Fruit fly (Drosophila melanogaster) whole organism, embryonic: ENCODE results near the gene CG10165.

ENCODE experiments used
- Ada2b ChIP-seq: fragments of 200-800 bp; sonication (Bioruptor generic); IDR thresholded peaks from 2 replicates; pipeline ENCODE4 v1.3.6; 2022; ENCODE audit warnings: missing biosample characterization, missing genetic modification characterization
- Atf3 ChIP-seq: fragments of 200-800 bp; sonication (Bioruptor generic); optimal IDR thresholded peaks from 3 replicates; lab custom pipeline; 2016; ENCODE audit warnings: missing biosample characterization, missing genetic modification characterization
- CG12071 ChIP-seq: fragments of 200-800 bp; sonication (Bioruptor generic); optimal IDR thresholded peaks from 3 replicates; lab custom pipeline; 2018; ENCODE audit warnings: missing biosample characterization, mild to moderate bottlenecking, missing genetic modification characterization
- CG13123 ChIP-seq: fragments of 200-800 bp; sonication (Bioruptor generic); optimal IDR thresholded peaks from 2 replicates; lab custom pipeline; 2016; ENCODE audit warnings: missing biosample characterization, missing genetic modification characterization
- CG14667 ChIP-seq: fragments of 200-800 bp; sonication (Bioruptor generic); IDR thresholded peaks from 2 replicates; pipeline ENCODE4 v1.3.6; 2022; ENCODE audit warnings: missing biosample characterization, missing genetic modification characterization
- CG15073 ChIP-seq: fragments of 200-800 bp; sonication (Bioruptor generic); optimal IDR thresholded peaks from 2 replicates; lab custom pipeline; 2016; ENCODE audit warnings: missing biosample characterization, missing genetic modification characterization
- CG15696 ChIP-seq: fragments of 200-800 bp; sonication (Bioruptor generic); optimal IDR thresholded peaks from 2 replicates; lab custom pipeline; 2019; ENCODE audit warnings: missing biosample characterization, mild to moderate bottlenecking, missing genetic modification characterization, moderate library complexity
- CG1792 ChIP-seq: fragments of 200-800 bp; sonication (Bioruptor generic); optimal IDR thresholded peaks from 2 replicates; lab custom pipeline; 2016; ENCODE audit warnings: missing biosample characterization, missing genetic modification characterization
- CG30403 ChIP-seq: fragments of 200-800 bp; sonication (Bioruptor generic); optimal IDR thresholded peaks from 3 replicates; lab custom pipeline; 2016; ENCODE audit warnings: missing biosample characterization, missing genetic modification characterization
- CG31224 ChIP-seq: fragments of 200-800 bp; sonication (Bioruptor generic); IDR thresholded peaks from 2 replicates; pipeline ENCODE4 v1.3.6; 2022; ENCODE audit warnings: missing biosample characterization, missing genetic modification characterization
- CG3726 ChIP-seq: fragments of 200-800 bp; sonication (Bioruptor generic); IDR thresholded peaks from 3 replicates; pipeline ENCODE4, ENCODE4 v1.3.6; 2022; ENCODE audit warnings: missing biosample characterization, missing genetic modification characterization
- CG4730 ChIP-seq: fragments of 200-800 bp; sonication (Bioruptor generic); IDR thresholded peaks from 2 replicates; pipeline ENCODE4 v1.3.6; 2022; ENCODE audit warnings: missing biosample characterization, missing genetic modification characterization
- CG6813 ChIP-seq: fragments of 200-800 bp; sonication (Bioruptor generic); optimal IDR thresholded peaks from 2 replicates; lab custom pipeline; 2017; ENCODE audit warnings: missing biosample characterization, missing genetic modification characterization, mild to moderate bottlenecking, moderate library complexity, missing genetic modification reagents
- CG8290 ChIP-seq, 3 experiments: fragments of 200-800 bp; sonication (Bioruptor generic); optimal IDR thresholded peaks; 2 replicates each; lab custom pipeline; 2016 to 2019; ENCODE audit warnings: missing biosample characterization in 3 of 3, missing genetic modification characterization in 3 of 3, mild to moderate bottlenecking in 2 of 3, moderate library complexity in 1 of 3
- CG9609 ChIP-seq: fragments of 200-800 bp; sonication (Bioruptor generic); optimal IDR thresholded peaks from 3 replicates; lab custom pipeline; 2016; ENCODE audit warnings: missing biosample characterization, missing genetic modification characterization
- Deaf1 ChIP-seq: fragments of 200-800 bp; optimal IDR thresholded peaks from 3 replicates; lab custom pipeline; 2019; ENCODE audit warnings: missing biosample characterization, mild to moderate bottlenecking, missing genetic modification characterization, moderate library complexity
- Dip3 ChIP-seq: fragments of 200-800 bp; sonication (Bioruptor generic); optimal IDR thresholded peaks from 3 replicates; lab custom pipeline; 2016; ENCODE audit warnings: missing biosample characterization, missing genetic modification characterization
- Fer3 ChIP-seq: fragments of 200-800 bp; sonication (Bioruptor generic); optimal IDR thresholded peaks from 2 replicates; lab custom pipeline; 2018; ENCODE audit warnings: missing biosample characterization, mild to moderate bottlenecking, missing genetic modification characterization, moderate library complexity
- HmgD ChIP-seq: fragments of 200-800 bp; sonication (Bioruptor generic); optimal IDR thresholded peaks from 3 replicates; lab custom pipeline; 2016; ENCODE audit warnings: missing biosample characterization, missing genetic modification characterization
- Hr78 ChIP-seq, 2 experiments: fragments of 200-800 bp in 1 of 2; fragments of >200 bp in 1 of 2; sonication (Bioruptor generic) in 1 of 2; optimal IDR thresholded peaks; 2 replicates each; lab custom pipeline; 2017 to 2019; ENCODE audit warnings: missing biosample characterization in 2 of 2, missing genetic modification characterization in 2 of 2, mild to moderate bottlenecking in 1 of 2, moderate library complexity in 1 of 2
- Kr ChIP-seq: fragments of 200-800 bp; sonication (Bioruptor generic); optimal IDR thresholded peaks from 2 replicates; lab custom pipeline; 2017; ENCODE audit warnings: missing biosample characterization, mild to moderate bottlenecking, missing genetic modification characterization
- Lpt ChIP-seq: fragments of >200 bp; optimal IDR thresholded peaks from 2 replicates; lab custom pipeline; 2018; ENCODE audit warnings: missing biosample characterization, missing genetic modification characterization
- MESR4 ChIP-seq: fragments of 200-800 bp; sonication (Bioruptor generic); optimal IDR thresholded peaks from 2 replicates; lab custom pipeline; 2018; ENCODE audit warnings: missing biosample characterization, mild to moderate bottlenecking, missing genetic modification characterization, moderate library complexity
- Max ChIP-seq: fragments of 200-800 bp; sonication (Bioruptor generic); optimal IDR thresholded peaks from 2 replicates; lab custom pipeline; 2016; ENCODE audit warnings: missing biosample characterization, mild to moderate bottlenecking, missing genetic modification characterization
- Oaz ChIP-seq: fragments of 200-800 bp; sonication (Bioruptor generic); IDR thresholded peaks from 2 replicates; pipeline ENCODE4 v1.3.6; 2022; ENCODE audit warnings: missing biosample characterization, missing genetic modification characterization
- Rx ChIP-seq: fragments of 200-800 bp; sonication (Bioruptor generic); IDR thresholded peaks from 2 replicates; pipeline ENCODE4 v1.3.6; 2022; ENCODE audit warnings: missing biosample characterization, missing genetic modification characterization
- Six4 ChIP-seq: fragments of 200-800 bp; sonication (Bioruptor generic); optimal IDR thresholded peaks from 2 replicates; lab custom pipeline; 2016; ENCODE audit warnings: missing biosample characterization, missing genetic modification characterization
- Sox102F ChIP-seq: fragments of 200-800 bp; sonication (Bioruptor generic); optimal IDR thresholded peaks from 2 replicates; lab custom pipeline; 2018; ENCODE audit warnings: missing biosample characterization, mild to moderate bottlenecking, missing genetic modification characterization, moderate library complexity
- Stat92E ChIP-seq, 3 experiments: fragments of >200 bp in 2 of 3; fragments of 200-800 bp in 1 of 3; sonication (Bioruptor generic) in 1 of 3; optimal IDR thresholded peaks; 2 replicates each; lab custom pipeline; 2017 to 2019; ENCODE audit warnings: missing biosample characterization in 3 of 3, missing genetic modification characterization in 3 of 3, mild to moderate bottlenecking in 1 of 3, moderate library complexity in 1 of 3
- al ChIP-seq: fragments of 200-800 bp; sonication (Bioruptor generic); IDR thresholded peaks from 2 replicates; pipeline ENCODE4 v1.3.6; 2022; ENCODE audit warnings: missing biosample characterization, missing genetic modification characterization
- amos ChIP-seq: fragments of 200-800 bp; sonication (Bioruptor generic); IDR thresholded peaks from 2 replicates; pipeline ENCODE4 v1.3.6; 2022; ENCODE audit warnings: missing biosample characterization, missing genetic modification characterization; ENCODE audit not compliant: partially characterized antibody
- aop ChIP-seq: fragments of 200-800 bp; sonication (Bioruptor generic); IDR thresholded peaks from 2 replicates; pipeline ENCODE4 v1.3.6; 2022; ENCODE audit warnings: missing biosample characterization, missing genetic modification characterization
- bbx ChIP-seq: fragments of 200-800 bp; sonication (Bioruptor generic); IDR thresholded peaks from 2 replicates; pipeline ENCODE4 v1.3.6; 2022; ENCODE audit warnings: missing biosample characterization, missing genetic modification characterization; ENCODE audit not compliant: partially characterized antibody
- cad ChIP-seq: fragments of >200 bp; optimal IDR thresholded peaks from 2 replicates; lab custom pipeline; 2017; ENCODE audit warnings: missing biosample characterization, missing genetic modification characterization
- cg ChIP-seq: fragments of 200-800 bp; sonication (Bioruptor generic); optimal IDR thresholded peaks from 3 replicates; lab custom pipeline; 2019; ENCODE audit warnings: missing biosample characterization, mild to moderate bottlenecking, missing genetic modification characterization, moderate library complexity
- chif ChIP-seq, 2 experiments: fragments of 200-800 bp; sonication (Bioruptor generic); optimal IDR thresholded peaks; 3 replicates each; lab custom pipeline; 2016; ENCODE audit warnings: missing biosample characterization in 2 of 2, missing genetic modification characterization in 2 of 2
- corto ChIP-seq: fragments of 200-800 bp; sonication (Bioruptor generic); optimal IDR thresholded peaks from 2 replicates; lab custom pipeline; 2016; ENCODE audit warnings: missing biosample characterization, mild to moderate bottlenecking, missing genetic modification characterization, moderate library complexity
- dmrt11E ChIP-seq: fragments of 200-800 bp; sonication (Bioruptor generic); optimal IDR thresholded peaks from 3 replicates; lab custom pipeline; 2018; ENCODE audit warnings: missing biosample characterization, mild to moderate bottlenecking, missing genetic modification characterization, moderate library complexity
- dpn ChIP-seq, 2 experiments: fragments of 200-800 bp; sonication (Bioruptor generic); optimal IDR thresholded peaks; 3 replicates each; lab custom pipeline; 2016; ENCODE audit warnings: missing biosample characterization in 2 of 2, missing genetic modification characterization in 2 of 2
- gro ChIP-seq: fragments of 200-800 bp; sonication (Bioruptor generic); optimal IDR thresholded peaks from 2 replicates; lab custom pipeline; 2016; ENCODE audit warnings: missing biosample characterization, missing genetic modification characterization
- hbn ChIP-seq: fragments of 200-800 bp; sonication (Bioruptor generic); IDR thresholded peaks from 2 replicates; pipeline ENCODE4 v1.3.6; 2022; ENCODE audit warnings: missing biosample characterization, missing genetic modification characterization; ENCODE audit not compliant: partially characterized antibody
- maf-S ChIP-seq: fragments of 200-800 bp; sonication (Bioruptor generic); optimal IDR thresholded peaks from 2 replicates; lab custom pipeline; 2016; ENCODE audit warnings: missing biosample characterization, missing genetic modification characterization
- nerfin-2 ChIP-seq: fragments of 200-800 bp; sonication (Bioruptor generic); IDR thresholded peaks from 2 replicates; pipeline ENCODE4 v1.3.6; 2022; ENCODE audit warnings: missing biosample characterization, missing genetic modification characterization; ENCODE audit not compliant: partially characterized antibody
- oc ChIP-seq: fragments of 200-800 bp; sonication (Bioruptor generic); optimal IDR thresholded peaks from 2 replicates; lab custom pipeline; 2018; ENCODE audit warnings: missing biosample characterization, mild to moderate bottlenecking, missing genetic modification characterization, moderate library complexity
- pho ChIP-seq: fragments of 200-800 bp; sonication (Bioruptor generic); optimal IDR thresholded peaks from 2 replicates; lab custom pipeline; 2016; ENCODE audit warnings: missing biosample characterization, missing genetic modification characterization
- pum ChIP-seq: fragments of 200-800 bp; sonication (Bioruptor generic); optimal IDR thresholded peaks from 2 replicates; lab custom pipeline; 2016; ENCODE audit warnings: missing biosample characterization, missing genetic modification characterization
- sqz ChIP-seq: fragments of 200-800 bp; sonication (Bioruptor generic); optimal IDR thresholded peaks from 3 replicates; lab custom pipeline; 2018; ENCODE audit warnings: missing biosample characterization, mild to moderate bottlenecking, missing genetic modification characterization
- sr ChIP-seq: fragments of 200-800 bp; sonication (Bioruptor generic); IDR thresholded peaks from 3 replicates; pipeline ENCODE4 v1.3.6; 2022; ENCODE audit warnings: missing biosample characterization, missing genetic modification characterization
- sug ChIP-seq: fragments of 200-800 bp; optimal IDR thresholded peaks from 2 replicates; lab custom pipeline; 2019; ENCODE audit warnings: missing biosample characterization, mild to moderate bottlenecking, missing genetic modification characterization, moderate library complexity
- tin ChIP-seq: fragments of 200-800 bp; sonication (Bioruptor generic); optimal IDR thresholded peaks from 3 replicates; lab custom pipeline; 2016; ENCODE audit warnings: missing biosample characterization, missing genetic modification characterization

The CG10165 gene

dm6 chr2L:19565233-19565898 is 35.3 kb upstream of the CG10165 start, which contains the start of gene CG13077 (continued):
- TF ChIP-seq CG4730 (GFP tag; lab: Robert Waterston, UW) (no peak), sug (tag; lab: Kevin White, UChicago) (no peak), Fer3 (tag; lab: Kevin White, UChicago) (no peak), dpn (GFP tag; optimal IDR thresholded peaks at IDR 0.05; lab: Kevin White, UChicago) (no peak), CG15696 (no peak), sqz (GFP tag; lab: Kevin White, UChicago) (no peak), Stat92E (GFP tag; optimal IDR thresholded peaks at IDR 0.05; lab: Kevin White, UChicago) (no peak), Lpt (no peak), cad (no peak), gro (GFP tag; lab: Kevin White, UChicago) (no peak), dmrt11E (no peak), CG30403 (GFP tag; lab: Kevin White, UChicago) (no peak), cg (GFP tag; lab: Kevin White, UChicago) (no peak), al (GFP tag; lab: Robert Waterston, UW) (no peak), Kr (no peak), tin (no peak), CG12071 (GFP tag; lab: Kevin White, UChicago) (no peak), pum (GFP tag; lab: Kevin White, UChicago) (no peak), Max (GFP tag; lab: Kevin White, UChicago) (no peak), HmgD (GFP tag; lab: Kevin White, UChicago) (no peak), bbx (GFP tag; lab: Robert Waterston, UW) (peak; percentile 70; the same call in 1 of the 2 replicates), Deaf1 (tag; lab: Kevin White, UChicago) (no peak), CG8290 (GFP tag; optimal IDR thresholded peaks at IDR 0.05; lab: Kevin White, UChicago) (peak; percentile 37), CG8290 (tag; optimal IDR thresholded peaks at IDR 0.05; lab: Kevin White, UChicago) (peak in 1 of 2 experiments; percentile 6), Six4 (GFP tag; lab: Kevin White, UChicago) (no peak), oc (tag; lab: Kevin White, UChicago) (no peak), Ada2b (no peak), CG15073 (GFP tag; lab: Kevin White, UChicago) (no peak), corto (GFP tag; lab: Kevin White, UChicago) (no peak), MESR4 (no peak), CG14667 (GFP tag; lab: Robert Waterston, UW) (no peak), hbn (GFP tag; lab: Robert Waterston, UW) (peak; percentile 74; the same call in 1 of the 2 replicates), pho (GFP tag; lab: Kevin White, UChicago) (no peak), CG9609 (no peak), Rx (GFP tag; lab: Robert Waterston, UW) (no peak), sr (GFP tag; lab: Robert Waterston, UW) (no peak), aop (GFP tag; lab: Robert Waterston, UW) (no peak), nerfin-2 (GFP tag; lab: Robert Waterston, UW) (no peak), maf-S (GFP tag; lab: Kevin White, UChicago) (no peak), Oaz (GFP tag; lab: Robert Waterston, UW) (no peak), Hr78 (GFP tag; optimal IDR thresholded peaks at IDR 0.05; lab: Kevin White, UChicago) (no peak), CG1792 (GFP tag; lab: Kevin White, UChicago) (no peak), Dip3 (GFP tag; lab: Kevin White, UChicago) (no peak), chif (GFP tag; optimal IDR thresholded peaks at IDR 0.05; lab: Kevin White, UChicago) (no peak), CG6813 (GFP tag; lab: Kevin White, UChicago) (no peak), CG13123 (no peak), Sox102F (GFP tag; lab: Kevin White, UChicago) (no peak), CG3726 (GFP tag; lab: Robert Waterston, UW) (no peak), CG31224 (no peak), amos (peak; percentile 40; the same call in 1 of the 2 replicates), Atf3 (GFP tag; lab: Kevin White, UChicago) (no peak)
